Worm (Caenorhabditis elegans): ENCODE data around the gene srg-8.

DNA sequence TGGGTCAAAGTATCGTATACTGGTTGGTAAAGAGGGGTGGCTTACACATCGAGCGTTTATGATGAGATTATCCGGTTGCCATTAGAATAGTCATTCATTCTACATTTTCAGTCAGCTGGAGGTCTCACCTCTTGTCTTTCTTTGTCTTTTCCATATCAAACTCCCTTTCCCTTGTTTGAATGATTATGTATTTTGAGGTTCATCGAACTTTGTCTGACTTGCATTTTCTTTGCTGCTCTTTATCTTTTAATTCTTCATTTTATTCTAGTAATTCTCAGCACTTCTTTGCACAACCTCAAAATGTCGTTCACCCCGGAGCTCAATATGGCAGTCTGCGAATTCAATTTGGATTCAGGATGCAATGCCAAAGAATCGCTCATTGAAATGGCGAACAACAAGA, 14.1 kb downstream of the srg-8 start, which contains the start of gene T12A2.3:
- TF ChIP-seq nhr-76 (tag; optimal IDR thresholded peaks at IDR 0.05) = no peak
- no peak for TF ChIP-seq lsy-2 (tag; optimal IDR thresholded peaks at IDR 0.05)
- no peak for TF ChIP-seq skn-1 (tag; optimal IDR thresholded peaks at IDR 0.05)
- no peak for TF ChIP-seq ZK546.5 (tag; optimal IDR thresholded peaks at IDR 0.05)

Measured in whole organism, L4 larva.